Fruit fly (Drosophila melanogaster) whole organism, embryonic: ENCODE measurements around the gene CG18132.
A peak's percentile ranks its signal among the peaks of the same experiment; 100 is the strongest.

Source experiments
- Abd-B ChIP-seq: fragments of 200-800 bp; sonication (Bioruptor generic); optimal IDR thresholded peaks from 2 replicates; lab custom pipeline; 2018; ENCODE audit warnings: missing biosample characterization, mild to moderate bottlenecking, missing genetic modification characterization, moderate library complexity
- Aef1 ChIP-seq: fragments of 200-800 bp; sonication (Bioruptor generic); IDR thresholded peaks from 3 replicates; pipeline ENCODE4 v1.3.6; 2022; ENCODE audit warnings: missing biosample characterization, missing genetic modification characterization
- Antp ChIP-seq: fragments of 200-800 bp; sonication (Bioruptor generic); optimal IDR thresholded peaks from 3 replicates; lab custom pipeline; 2016; ENCODE audit warnings: missing biosample characterization, missing genetic modification characterization
- B-H2 ChIP-seq: fragments of 200-800 bp; sonication (Bioruptor generic); optimal IDR thresholded peaks from 2 replicates; lab custom pipeline; 2018; ENCODE audit warnings: missing biosample characterization, mild to moderate bottlenecking, missing genetic modification characterization
- BtbVII ChIP-seq: fragments of 200-800 bp; sonication (Bioruptor generic); optimal IDR thresholded peaks from 3 replicates; lab custom pipeline; 2017; ENCODE audit warnings: missing biosample characterization, mild to moderate bottlenecking, missing genetic modification characterization
- CG10209 ChIP-seq: fragments of 200-800 bp; sonication (Bioruptor generic); optimal IDR thresholded peaks from 3 replicates; lab custom pipeline; 2017; ENCODE audit warnings: missing biosample characterization, mild to moderate bottlenecking, missing genetic modification characterization, missing genetic modification reagents
- CG10321 ChIP-seq: fragments of 200-800 bp; sonication (Bioruptor generic); IDR thresholded peaks from 2 replicates; pipeline ENCODE4 v1.3.6; 2022; ENCODE audit warnings: missing biosample characterization, missing genetic modification characterization
- CG11560 ChIP-seq: fragments of 200-800 bp; sonication (Bioruptor generic); IDR thresholded peaks from 3 replicates; pipeline ENCODE4 v1.3.6; 2022; ENCODE audit warnings: missing biosample characterization, missing genetic modification characterization
- CG14014 ChIP-seq: fragments of 200-800 bp; sonication (Bioruptor generic); IDR thresholded peaks from 2 replicates; pipeline ENCODE4 v1.3.6; 2022; ENCODE audit warnings: missing biosample characterization, missing genetic modification characterization
- CG15479 ChIP-seq: fragments of 200-800 bp; sonication (Bioruptor generic); optimal IDR thresholded peaks from 3 replicates; lab custom pipeline; 2019; ENCODE audit warnings: missing biosample characterization, mild to moderate bottlenecking, missing genetic modification characterization, moderate library complexity
- CG1603 ChIP-seq: fragments of 200-800 bp; sonication (Bioruptor generic); optimal IDR thresholded peaks from 2 replicates; lab custom pipeline; 2019; ENCODE audit warnings: missing biosample characterization, mild to moderate bottlenecking, missing genetic modification characterization, moderate library complexity
- CG16815 ChIP-seq: fragments of 200-800 bp; sonication (Bioruptor generic); optimal IDR thresholded peaks from 3 replicates; lab custom pipeline; 2017; ENCODE audit warnings: missing biosample characterization, mild to moderate bottlenecking, missing genetic modification characterization
- CG17186 ChIP-seq: fragments of 200-800 bp; sonication (Bioruptor generic); optimal IDR thresholded peaks from 3 replicates; lab custom pipeline; 2017; ENCODE audit warnings: missing biosample characterization, missing genetic modification reagents, missing genetic modification characterization
- CG17912 ChIP-seq: fragments of 200-800 bp; sonication (Bioruptor generic); optimal IDR thresholded peaks from 2 replicates; lab custom pipeline; 2018; ENCODE audit warnings: missing biosample characterization, mild to moderate bottlenecking, missing genetic modification characterization
- CG1792 ChIP-seq: fragments of 200-800 bp; sonication (Bioruptor generic); optimal IDR thresholded peaks from 2 replicates; lab custom pipeline; 2016; ENCODE audit warnings: missing biosample characterization, missing genetic modification characterization
- CG1832 ChIP-seq: fragments of 200-800 bp; sonication (Bioruptor generic); optimal IDR thresholded peaks from 2 replicates; lab custom pipeline; 2017; ENCODE audit warnings: missing biosample characterization, mild to moderate bottlenecking, missing genetic modification characterization, inconsistent platforms
- CG2129 ChIP-seq: fragments of 200-800 bp; sonication (Bioruptor generic); IDR thresholded peaks from 2 replicates; pipeline ENCODE4 v1.3.6; 2022; ENCODE audit warnings: missing biosample characterization, missing genetic modification characterization; ENCODE audit not compliant: partially characterized antibody
- CG3163 ChIP-seq: fragments of 200-800 bp; sonication (Bioruptor generic); optimal IDR thresholded peaks from 3 replicates; lab custom pipeline; 2016; ENCODE audit warnings: missing biosample characterization, missing genetic modification characterization
- CG32772 ChIP-seq: fragments of 200-800 bp; sonication (Bioruptor generic); IDR thresholded peaks from 2 replicates; pipeline ENCODE4 v1.3.6; 2022; ENCODE audit warnings: missing biosample characterization, missing genetic modification characterization
- CG4282 ChIP-seq: fragments of 200-800 bp; sonication (Bioruptor generic); optimal IDR thresholded peaks from 2 replicates; lab custom pipeline; 2016; ENCODE audit warnings: missing biosample characterization, missing genetic modification characterization
- CG4820 ChIP-seq: fragments of 200-800 bp; sonication (Bioruptor generic); optimal IDR thresholded peaks from 3 replicates; lab custom pipeline; 2016; ENCODE audit warnings: missing biosample characterization, missing genetic modification characterization
- CG6689 ChIP-seq: fragments of 200-800 bp; sonication (Bioruptor generic); IDR thresholded peaks from 2 replicates; pipeline ENCODE4 v1.3.6; 2022; ENCODE audit warnings: missing biosample characterization, missing genetic modification characterization
- CG7271 ChIP-seq: fragments of 200-800 bp; sonication (Bioruptor generic); optimal IDR thresholded peaks from 2 replicates; lab custom pipeline; 2018; ENCODE audit warnings: missing biosample characterization, mild to moderate bottlenecking, missing genetic modification characterization, moderate library complexity
- CG9817 ChIP-seq: fragments of 200-800 bp; sonication (Bioruptor generic); optimal IDR thresholded peaks from 2 replicates; lab custom pipeline; 2018; ENCODE audit warnings: missing biosample characterization, mild to moderate bottlenecking, missing genetic modification characterization, moderate library complexity
- Dek ChIP-seq: fragments of 200-800 bp; sonication (Bioruptor generic); optimal IDR thresholded peaks from 3 replicates; lab custom pipeline; 2019; ENCODE audit warnings: missing biosample characterization, mild to moderate bottlenecking, missing genetic modification characterization, moderate library complexity
- Drgx ChIP-seq: fragments of 200-800 bp; sonication (Bioruptor generic); IDR thresholded peaks from 2 replicates; pipeline ENCODE4 v1.3.6; 2022; ENCODE audit warnings: missing biosample characterization, missing genetic modification characterization
- Gsc ChIP-seq: fragments of 200-800 bp; sonication (Bioruptor generic); IDR thresholded peaks from 2 replicates; pipeline ENCODE4 v1.3.6; 2022; ENCODE audit warnings: missing biosample characterization, missing genetic modification characterization
- H15 ChIP-seq: fragments of 200-800 bp; sonication (Bioruptor generic); IDR thresholded peaks from 3 replicates; pipeline ENCODE4 v1.3.6; 2022; ENCODE audit warnings: missing biosample characterization, missing genetic modification characterization
- Rfx ChIP-seq: fragments of 200-800 bp; sonication (Bioruptor generic); IDR thresholded peaks from 2 replicates; pipeline ENCODE4 v1.3.6; 2022; ENCODE audit warnings: missing biosample characterization, missing genetic modification characterization
- Stat92E ChIP-seq, 3 experiments: fragments of >200 bp in 2 of 3; fragments of 200-800 bp in 1 of 3; sonication (Bioruptor generic) in 1 of 3; optimal IDR thresholded peaks; 2 replicates each; lab custom pipeline; 2017 to 2019; ENCODE audit warnings: missing biosample characterization in 3 of 3, missing genetic modification characterization in 3 of 3, mild to moderate bottlenecking in 1 of 3, moderate library complexity in 1 of 3
- amos ChIP-seq: fragments of 200-800 bp; sonication (Bioruptor generic); IDR thresholded peaks from 2 replicates; pipeline ENCODE4 v1.3.6; 2022; ENCODE audit warnings: missing biosample characterization, missing genetic modification characterization; ENCODE audit not compliant: partially characterized antibody
- caup ChIP-seq: fragments of 200-800 bp; sonication (Bioruptor generic); optimal IDR thresholded peaks from 3 replicates; lab custom pipeline; 2017; ENCODE audit warnings: missing biosample characterization, mild to moderate bottlenecking, missing genetic modification characterization, moderate library complexity; ENCODE audit not compliant: severe bottlenecking
- dan ChIP-seq: fragments of 200-800 bp; sonication (Bioruptor generic); IDR thresholded peaks from 2 replicates; pipeline ENCODE4 v1.3.6; 2022; ENCODE audit warnings: missing biosample characterization, missing genetic modification characterization
- gcm2 ChIP-seq: fragments of 200-800 bp; sonication (Bioruptor generic); optimal IDR thresholded peaks from 2 replicates; lab custom pipeline; 2016; ENCODE audit warnings: missing biosample characterization, missing genetic modification characterization
- gem ChIP-seq: fragments of 200-800 bp; sonication (Bioruptor generic); optimal IDR thresholded peaks from 2 replicates; lab custom pipeline; 2019; ENCODE audit warnings: missing biosample characterization, mild to moderate bottlenecking, missing genetic modification characterization, moderate library complexity
- grau ChIP-seq: fragments of 200-800 bp; optimal IDR thresholded peaks from 3 replicates; lab custom pipeline; 2019; ENCODE audit warnings: missing biosample characterization, mild to moderate bottlenecking, missing genetic modification characterization, moderate library complexity
- hbn ChIP-seq: fragments of 200-800 bp; sonication (Bioruptor generic); IDR thresholded peaks from 2 replicates; pipeline ENCODE4 v1.3.6; 2022; ENCODE audit warnings: missing biosample characterization, missing genetic modification characterization; ENCODE audit not compliant: partially characterized antibody
- kay ChIP-seq: fragments of 200-800 bp; sonication (Bioruptor generic); optimal IDR thresholded peaks from 2 replicates; lab custom pipeline; 2016; ENCODE audit warnings: missing biosample characterization, missing genetic modification characterization
- kni ChIP-seq: fragments of 200-800 bp; sonication (Bioruptor generic); optimal IDR thresholded peaks from 3 replicates; lab custom pipeline; 2017; ENCODE audit warnings: mild to moderate bottlenecking, missing biosample characterization, missing genetic modification reagents, missing genetic modification characterization
- nau ChIP-seq: fragments of 200-800 bp; sonication (Bioruptor generic); optimal IDR thresholded peaks from 3 replicates; lab custom pipeline; 2017; ENCODE audit warnings: missing biosample characterization, mild to moderate bottlenecking, missing genetic modification characterization, missing genetic modification reagents
- pho ChIP-seq: fragments of 200-800 bp; sonication (Bioruptor generic); optimal IDR thresholded peaks from 2 replicates; lab custom pipeline; 2016; ENCODE audit warnings: missing biosample characterization, missing genetic modification characterization
- sc ChIP-seq, 3 experiments: fragments of >200 bp in 2 of 3; fragments of 200-800 bp in 1 of 3; sonication (Bioruptor generic) in 1 of 3; optimal IDR thresholded peaks; 2 replicates in 2 of 3; 3 replicates in 1 of 3; lab custom pipeline; 2017; ENCODE audit warnings: mild to moderate bottlenecking in 1 of 3, missing biosample characterization in 1 of 3, missing genetic modification characterization in 1 of 3, missing genetic modification reagents in 1 of 3
- sd ChIP-seq: fragments of 200-800 bp; sonication (Bioruptor generic); optimal IDR thresholded peaks from 3 replicates; lab custom pipeline; 2018; ENCODE audit warnings: missing biosample characterization, mild to moderate bottlenecking, missing genetic modification characterization, moderate library complexity
- tll ChIP-seq, 2 experiments: fragments of 200-800 bp in 1 of 2; fragments of >200 bp in 1 of 2; sonication (Bioruptor generic) in 1 of 2; optimal IDR thresholded peaks; 2 replicates each; lab custom pipeline; 2017 to 2019; ENCODE audit warnings: missing biosample characterization in 2 of 2, missing genetic modification characterization in 2 of 2, mild to moderate bottlenecking in 1 of 2, moderate library complexity in 1 of 2
- ttk ChIP-seq: fragments of 200-800 bp; sonication (Bioruptor generic); IDR thresholded peaks from 2 replicates; pipeline ENCODE4 v2.1.2; 2022; ENCODE audit warnings: missing biosample characterization, missing genetic modification characterization
- tup ChIP-seq: fragments of 200-800 bp; sonication (Bioruptor generic); optimal IDR thresholded peaks from 2 replicates; lab custom pipeline; 2016; ENCODE audit warnings: missing biosample characterization, mild to moderate bottlenecking, missing genetic modification characterization, moderate library complexity
- twi ChIP-seq: fragments of 200-800 bp; optimal IDR thresholded peaks from 2 replicates; lab custom pipeline; 2019; ENCODE audit warnings: missing biosample characterization, mild to moderate bottlenecking, missing genetic modification characterization, moderate library complexity
- yki ChIP-seq: fragments of >200 bp; optimal IDR thresholded peaks from 3 replicates; lab custom pipeline; 2018
- zen ChIP-seq: fragments of 200-800 bp; sonication (Bioruptor generic); optimal IDR thresholded peaks from 3 replicates; lab custom pipeline; 2018; ENCODE audit warnings: missing biosample characterization, mild to moderate bottlenecking, missing genetic modification characterization, moderate library complexity
- zen2 ChIP-seq: fragments of 200-800 bp; sonication (Bioruptor generic); IDR thresholded peaks from 3 replicates; pipeline ENCODE4 v1.3.6; 2022; ENCODE audit warnings: missing biosample characterization, missing genetic modification characterization; ENCODE audit not compliant: partially characterized antibody

CG18132 gene

DNA sequence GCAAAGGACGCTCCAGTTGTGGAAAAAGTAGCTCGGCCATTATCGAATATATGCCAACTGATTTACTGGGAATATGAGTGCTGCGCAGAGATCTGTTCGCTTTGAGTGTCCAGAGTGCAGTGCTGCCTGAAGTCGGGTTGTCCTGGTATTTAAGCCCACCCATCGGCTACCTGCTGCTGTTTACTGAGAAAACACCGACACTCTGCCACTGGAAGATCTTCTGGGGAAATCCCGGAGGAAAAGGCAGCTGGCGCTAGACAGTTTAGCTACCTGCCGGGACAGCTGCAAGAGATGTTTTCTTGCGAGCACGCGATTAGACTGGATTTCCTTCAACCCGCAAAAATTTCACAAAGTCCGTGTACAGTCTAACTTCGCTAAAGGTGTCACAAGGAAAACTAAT lies 744 bp upstream of the CG18132 start, which contains the start of gene halo (continued):
- TF ChIP-seq CG17912 (GFP tag; lab: Kevin White, UChicago), result no peak
- TF ChIP-seq CG4282 (GFP tag; lab: Kevin White, UChicago), result no peak
- no peak for TF ChIP-seq CG10209 (GFP tag; lab: Kevin White, UChicago)
- TF ChIP-seq hbn (GFP tag; lab: Robert Waterston, UW), result no peak
- TF ChIP-seq CG15479 (GFP tag; lab: Kevin White, UChicago), result peak; percentile 93
- no peak for TF ChIP-seq kni (GFP tag; lab: Kevin White, UChicago)
- TF ChIP-seq pho (GFP tag; lab: Kevin White, UChicago), result no peak
- TF ChIP-seq CG3163 (GFP tag; lab: Kevin White, UChicago), result no peak
- TF ChIP-seq yki (lab: Kevin White, UChicago), result no peak
- TF ChIP-seq gem (tag; lab: Kevin White, UChicago), result no peak
- TF ChIP-seq CG1832 (GFP tag; lab: Kevin White, UChicago), result no peak
- TF ChIP-seq amos (GFP tag; lab: Robert Waterston, UW), result 0 out of 2 replicates have a peak, but pooled peaks have one; percentile 16
- peak in 1 of 2 experiments; percentile 61 for TF ChIP-seq tll (GFP tag; optimal IDR thresholded peaks at IDR 0.05; lab: Kevin White, UChicago)
- no peak for TF ChIP-seq caup (GFP tag; lab: Kevin White, UChicago)
- no peak for TF ChIP-seq CG7271 (tag; lab: Kevin White, UChicago)
- TF ChIP-seq CG4820 (GFP tag; lab: Kevin White, UChicago), result no peak
- peak; percentile 23; the same call in 1 of the 3 replicates for TF ChIP-seq H15
- TF ChIP-seq CG32772 (GFP tag; lab: Robert Waterston, UW), result no peak
- no peak for TF ChIP-seq Stat92E (GFP tag; optimal IDR thresholded peaks at IDR 0.05; lab: Kevin White, UChicago)
- TF ChIP-seq Antp (GFP tag; lab: Kevin White, UChicago), result no peak
- no peak for TF ChIP-seq CG16815 (GFP tag; lab: Kevin White, UChicago)
- TF ChIP-seq tup, result no peak
- TF ChIP-seq Gsc (GFP tag; lab: Robert Waterston, UW), result no peak
- TF ChIP-seq CG1792 (GFP tag; lab: Kevin White, UChicago), result no peak
- TF ChIP-seq grau (tag; lab: Kevin White, UChicago), result no peak
- TF ChIP-seq gcm2 (GFP tag; lab: Kevin White, UChicago), result no peak
- no peak for TF ChIP-seq CG14014 (GFP tag; lab: Robert Waterston, UW)
- no peak for TF ChIP-seq Rfx (GFP tag; lab: Robert Waterston, UW)
- TF ChIP-seq dan (GFP tag; lab: Robert Waterston, UW), result no peak
- no peak for TF ChIP-seq Aef1 (GFP tag; lab: Robert Waterston, UW)
- no peak for TF ChIP-seq sd (tag; lab: Kevin White, UChicago)
- no peak for TF ChIP-seq sc (optimal IDR thresholded peaks at IDR 0.05; lab: Kevin White, UChicago)
- TF ChIP-seq sc (GFP tag; optimal IDR thresholded peaks at IDR 0.05; lab: Kevin White, UChicago), result no peak
- TF ChIP-seq Abd-B (GFP tag; lab: Kevin White, UChicago), result no peak
- no peak for TF ChIP-seq nau (GFP tag; lab: Kevin White, UChicago)
- no peak for TF ChIP-seq CG2129 (GFP tag; lab: Robert Waterston, UW)
- TF ChIP-seq twi (tag; lab: Kevin White, UChicago), result peak; percentile 79
- no peak for TF ChIP-seq CG1603 (tag; lab: Kevin White, UChicago)
- no peak for TF ChIP-seq CG9817

DNA sequence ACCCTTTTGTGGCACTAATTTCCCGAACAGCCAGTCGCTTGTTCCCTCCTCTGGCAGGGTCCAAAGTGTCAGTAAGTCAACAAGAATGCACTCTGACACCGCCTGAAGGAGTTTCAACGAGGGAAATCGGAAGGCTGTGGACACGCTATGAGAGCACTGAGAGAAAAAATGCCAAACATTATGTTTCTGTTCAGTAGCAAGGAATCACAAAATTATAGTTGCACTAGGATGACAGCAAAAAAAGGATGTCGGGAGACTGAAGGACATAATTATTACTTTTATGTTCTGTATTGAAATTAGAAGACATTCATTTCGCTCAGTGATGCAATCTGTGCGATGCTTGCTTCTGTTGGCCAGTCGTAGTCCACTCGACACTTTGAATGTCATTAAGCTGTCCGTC lies 7.5 kb downstream of the CG18132 start:
- TF ChIP-seq CG11560 (tag; lab: Robert Waterston, UW) (no peak), CG10321 (GFP tag; lab: Robert Waterston, UW) (no peak), CG6689 (GFP tag; lab: Robert Waterston, UW) (no peak), zen2 (no peak), Dek (tag; lab: Kevin White, UChicago) (no peak), zen (tag; lab: Kevin White, UChicago) (peak; percentile 24), kay (GFP tag; lab: Kevin White, UChicago) (no peak), Drgx (GFP tag; lab: Robert Waterston, UW) (peak; percentile 41; the same call in 1 of the 2 replicates), BtbVII (GFP tag; lab: Kevin White, UChicago) (no peak), CG17186 (GFP tag; lab: Kevin White, UChicago) (no peak), ttk (GFP tag; lab: Robert Waterston, UW) (no peak), B-H2 (GFP tag; lab: Kevin White, UChicago) (no peak)
